Worm (Caenorhabditis elegans): Measurements from ENCODE around the gene smz-1.
"Not testable (repeated sequence)": the region's sequence is repeated elsewhere in the genome, so short reads cannot be mapped to it uniquely, and the experiment has no call there.

DNA sequence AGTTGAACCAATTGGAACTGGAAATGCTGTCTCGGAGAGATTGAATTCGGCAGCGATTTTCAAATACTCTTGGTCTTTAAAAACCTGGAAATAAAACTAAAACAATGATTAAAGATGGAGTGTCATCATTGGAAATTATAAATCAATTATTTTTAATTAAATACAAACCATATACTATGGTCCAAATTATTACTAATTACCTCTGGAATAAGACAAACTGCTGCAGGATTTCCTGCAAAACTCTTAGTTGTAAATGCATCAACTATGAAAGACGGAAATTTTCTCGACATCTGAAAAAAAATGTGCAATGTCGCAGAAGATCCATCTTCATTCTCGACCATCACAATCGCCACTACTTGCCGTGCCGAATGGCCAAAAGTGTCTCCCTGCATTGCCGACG, 23.9 kb downstream of the smz-1 start, which contains the start of gene igdb-1:
- not testable (repeated sequence) for TF ChIP-seq cog-1 (tag; optimal IDR thresholded peaks at IDR 0.05); flt-1 (GFP tag; IDR thresholded peaks at IDR 0.05); ztf-23 (GFP tag; IDR thresholded peaks at IDR 0.05); ztf-29 (GFP tag; IDR thresholded peaks at IDR 0.05); med-1 (GFP tag; optimal IDR thresholded peaks at IDR 0.05; ENCODE audit: insufficient read depth); klf-2 (GFP tag; conservative IDR thresholded peaks at IDR 0.05)

Data from whole organism, midembryonic.